Worm (Caenorhabditis elegans): ENCODE measurements around the gene bra-2.

DNA sequence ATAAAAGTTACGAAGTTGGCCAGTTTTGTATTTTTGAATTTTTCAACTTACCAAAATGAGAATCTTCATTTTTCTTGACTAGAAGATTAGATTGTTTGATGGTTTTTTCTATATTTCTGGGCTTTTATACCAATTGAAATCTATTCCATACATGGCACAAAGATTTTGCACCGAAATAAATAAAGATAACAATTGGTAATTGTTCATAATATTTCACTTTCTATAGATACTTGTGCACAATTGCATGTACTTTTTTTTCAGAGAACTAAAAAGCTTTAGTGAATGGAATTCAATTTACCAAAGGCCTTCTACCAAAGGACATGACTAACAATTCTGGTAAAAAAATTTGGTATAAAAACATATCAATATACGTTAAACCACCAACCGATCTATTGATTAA lies 43.5 kb downstream of the bra-2 start, which contains the start of the genes T12B5.15 and T12B5.14:
- no peak for TF ChIP-seq ama-1 (optimal IDR thresholded peaks at IDR 0.05)
- no peak for TF ChIP-seq F44E2.7 (GFP tag; IDR thresholded peaks at IDR 0.05)
- no peak for TF ChIP-seq lin-39 (tag; optimal IDR thresholded peaks at IDR 0.05)
- no peak for TF ChIP-seq php-3 (GFP tag; IDR thresholded peaks at IDR 0.05)
- no peak for TF ChIP-seq fos-1 (tag; optimal IDR thresholded peaks at IDR 0.05)
- TF ChIP-seq mep-1 (tag; optimal IDR thresholded peaks at IDR 0.05) = no peak
- no peak for TF ChIP-seq F37D6.2 (tag; optimal IDR thresholded peaks at IDR 0.05)
- TF ChIP-seq aha-1 (tag) = no peak
- no peak for TF ChIP-seq snpc-4 (tag; optimal IDR thresholded peaks at IDR 0.05)
- TF ChIP-seq zfp-2 (tag; optimal IDR thresholded peaks at IDR 0.05) = no peak
- no peak for TF ChIP-seq nhr-28 (tag; optimal IDR thresholded peaks at IDR 0.05)
- no peak for TF ChIP-seq nhr-102 (tag; optimal IDR thresholded peaks at IDR 0.05)
- no peak for TF ChIP-seq nhr-11 (tag; optimal IDR thresholded peaks at IDR 0.05)
